Fruit fly (Drosophila melanogaster) whole organism, pupa: ENCODE results near the gene CG34026.

Source experiments
- CG17806 ChIP-seq: fragments of 200-800 bp; sonication (Bioruptor generic); optimal IDR thresholded peaks from 2 replicates; lab custom pipeline; 2018; ENCODE audit warnings: missing biosample characterization, mild to moderate bottlenecking, missing genetic modification characterization, moderate library complexity
- D1 ChIP-seq: fragments of 200-800 bp; sonication (Bioruptor generic); optimal IDR thresholded peaks from 2 replicates; lab custom pipeline; 2018; ENCODE audit warnings: missing biosample characterization, mild to moderate bottlenecking, missing genetic modification characterization, moderate library complexity

- TF ChIP-seq D1 (tag; lab: Kevin White, UChicago) (no peak), CG17806 (tag; lab: Kevin White, UChicago) (no peak)
Observed at dm6 chrX:9497123-9497522, 36.5 kb upstream of the CG34026 start.
